Fruit fly (Drosophila melanogaster): ENCODE measurements around the gene Atac1.

Atac1 gene

dm6 chr2L:6956725-6957124 lies 3.4 kb downstream of the Atac1 start, which contains the start of the genes CG13775 and CG3430 (continued):
- TF ChIP-seq CG30020 (tag; optimal IDR thresholded peaks at IDR 0.05) (peak; percentile 17), ewg (GFP tag; optimal IDR thresholded peaks at IDR 0.05) (no peak), CG7963 (GFP tag; IDR thresholded peaks at IDR 0.05; ENCODE audit: partially characterized antibody) (no peak), sd (tag; optimal IDR thresholded peaks at IDR 0.05) (no peak), fd96Cb (tag; optimal IDR thresholded peaks at IDR 0.05) (no peak), Med (GFP tag) (peak; percentile 92), MBD-R2 (GFP tag; IDR thresholded peaks at IDR 0.05) (peak; percentile 96), cas (GFP tag; IDR thresholded peaks at IDR 0.05) (0 out of 2 replicates have a peak, but pooled peaks have one; percentile 32), tgo (GFP tag; IDR thresholded peaks at IDR 0.05) (no peak), Usf (GFP tag; optimal IDR thresholded peaks at IDR 0.05) (no peak), CG4404 (GFP tag; IDR thresholded peaks at IDR 0.05) (no peak), fd64A (GFP tag; optimal IDR thresholded peaks at IDR 0.05) (no peak), rib (GFP tag; IDR thresholded peaks at IDR 0.05) (0 out of 2 replicates have a peak, but pooled peaks have one; percentile 12), CG1832 (GFP tag; optimal IDR thresholded peaks at IDR 0.05) (no peak), CG17186 (GFP tag; optimal IDR thresholded peaks at IDR 0.05) (no peak), pb (GFP tag; optimal IDR thresholded peaks at IDR 0.05) (peak; percentile 28), CG11696 (GFP tag; IDR thresholded peaks at IDR 0.05) (no peak), slbo (GFP tag; IDR thresholded peaks at IDR 0.05) (peak; percentile 67), Camta (GFP tag; optimal IDR thresholded peaks at IDR 0.05) (peak; percentile 25), seq (GFP tag; IDR thresholded peaks at IDR 0.05) (0 out of 2 replicates have a peak, but pooled peaks have one; percentile 45), inv (GFP tag; IDR thresholded peaks at IDR 0.05; ENCODE audit: partially characterized antibody) (peak; percentile 48; the same call in 1 of the 2 replicates), Ets97D (GFP tag; optimal IDR thresholded peaks at IDR 0.05) (peak; percentile 93), CG3726 (GFP tag; IDR thresholded peaks at IDR 0.05) (no peak), da (GFP tag; optimal IDR thresholded peaks at IDR 0.05) (no peak), knrl (GFP tag; IDR thresholded peaks at IDR 0.05; ENCODE audit: partially characterized antibody) (peak; percentile 67), sug (tag; optimal IDR thresholded peaks at IDR 0.05) (peak; percentile 22), pan (optimal IDR thresholded peaks at IDR 0.05) (no peak), pan (GFP tag; optimal IDR thresholded peaks at IDR 0.05 in 1 of 2, IDR thresholded peaks at IDR 0.05 in 1 of 2) (peak in 1 of 2 experiments; percentile 49), ase (GFP tag; IDR thresholded peaks at IDR 0.05) (0 out of 3 replicates have a peak, but pooled peaks have one; percentile 16), Oaz (GFP tag; IDR thresholded peaks at IDR 0.05) (no peak), CG12391 (tag; optimal IDR thresholded peaks at IDR 0.05) (peak; percentile 38), Hmr (GFP tag; optimal IDR thresholded peaks at IDR 0.05) (no peak), phol (tag; optimal IDR thresholded peaks at IDR 0.05) (peak; percentile 53), gfzf (GFP tag; optimal IDR thresholded peaks at IDR 0.05) (peak; percentile 14), CG12219 (GFP tag; optimal IDR thresholded peaks at IDR 0.05) (no peak), zen2 (GFP tag; IDR thresholded peaks at IDR 0.05; ENCODE audit: partially characterized antibody) (peak; percentile 40; the same call in 1 of the 3 replicates), CG1233 (GFP tag; optimal IDR thresholded peaks at IDR 0.05) (peak; percentile 1), CG5953 (GFP tag; IDR thresholded peaks at IDR 0.05) (no peak), lmd (GFP tag; IDR thresholded peaks at IDR 0.05) (no peak), CHES-1-like (GFP tag; optimal IDR thresholded peaks at IDR 0.05) (peak; percentile 56), CG10267 (tag; optimal IDR thresholded peaks at IDR 0.05) (peak; percentile 14), Chrac-16 (GFP tag; optimal IDR thresholded peaks at IDR 0.05) (peak; percentile 29), crp (GFP tag; optimal IDR thresholded peaks at IDR 0.05) (peak; percentile 28 to 84), stc (GFP tag; IDR thresholded peaks at IDR 0.05) (peak; percentile 36; the same call in 1 of the 2 replicates), CG4730 (GFP tag; IDR thresholded peaks at IDR 0.05) (no peak), vnd (GFP tag; IDR thresholded peaks at IDR 0.05; ENCODE audit: partially characterized antibody) (peak; percentile 31; the same call in 1 of the 3 replicates), CG9932 (GFP tag; IDR thresholded peaks at IDR 0.05) (peak; percentile 61), CG10366 (GFP tag; IDR thresholded peaks at IDR 0.05) (peak; percentile 18; the same call in 1 of the 2 replicates), Opbp (GFP tag; IDR thresholded peaks at IDR 0.05; ENCODE audit: partially characterized antibody) (peak; percentile 70; the same call in 2 of the 3 replicates), h (optimal IDR thresholded peaks at IDR 0.05) (no peak), CG32772 (GFP tag; IDR thresholded peaks at IDR 0.05) (0 out of 2 replicates have a peak, but pooled peaks have one; percentile 6)
